Worm (Caenorhabditis elegans) whole organism, mixed stage, embryonic: Measurements from ENCODE around the gene pmk-2.

Experiments used
- M03D4.4 ChIP-seq: sonication (generic microtip); optimal IDR thresholded peaks from 2 replicates; lab custom pipeline; 2017; ENCODE audit warnings: mild to moderate bottlenecking, missing genetic modification characterization, missing compliant biosample characterization
- bed-3 ChIP-seq: fragments of 200-800 bp; sonication (Bioruptor generic); optimal IDR thresholded peaks from 3 replicates; lab custom pipeline; 2018; ENCODE audit warnings: mild to moderate bottlenecking, missing genetic modification characterization, moderate library complexity, missing compliant biosample characterization
- blmp-1 ChIP-seq: fragments of 150-350 bp; optimal IDR thresholded peaks from 2 replicates; lab custom pipeline; 2014; ENCODE audit warnings: missing biosample characterization, missing genetic modification characterization
- ceh-39 ChIP-seq: fragments of 150-350 bp; optimal IDR thresholded peaks from 2 replicates; lab custom pipeline; 2014; ENCODE audit warnings: missing biosample characterization, missing genetic modification characterization
- ceh-83 ChIP-seq: fragments of 200-800 bp; sonication (Bioruptor generic); optimal IDR thresholded peaks from 2 replicates; lab custom pipeline; 2018; ENCODE audit warnings: mild to moderate bottlenecking, missing genetic modification characterization, missing compliant biosample characterization
- ces-1 ChIP-seq: fragments of 150-350 bp; optimal IDR thresholded peaks from 2 replicates; lab custom pipeline; 2014; ENCODE audit warnings: missing biosample characterization, missing genetic modification reagents, missing genetic modification characterization
- cnd-1 ChIP-seq: fragments of 200-800 bp; sonication (Bioruptor generic); optimal IDR thresholded peaks from 2 replicates; lab custom pipeline; 2018; ENCODE audit warnings: mild to moderate bottlenecking, missing genetic modification characterization, missing compliant biosample characterization
- drap-1 ChIP-seq: fragments of 200-800 bp; sonication (Bioruptor generic); optimal IDR thresholded peaks from 3 replicates; lab custom pipeline; 2018; ENCODE audit warnings: mild to moderate bottlenecking, missing genetic modification characterization, missing compliant biosample characterization
- elt-1 ChIP-seq: sonication (generic microtip); optimal IDR thresholded peaks from 2 replicates; lab custom pipeline; 2017; ENCODE audit warnings: missing genetic modification characterization, mild to moderate bottlenecking, missing compliant biosample characterization, antibody characterized with exemption, moderate library complexity, borderline replicate concordance; ENCODE audit not compliant: insufficient read depth
- elt-3 ChIP-seq: fragments of 150-350 bp; optimal IDR thresholded peaks from 2 replicates; lab custom pipeline; 2014; ENCODE audit warnings: missing biosample characterization, missing genetic modification characterization
- hlh-1 ChIP-seq: fragments of 150-350 bp; optimal IDR thresholded peaks from 2 replicates; lab custom pipeline; 2014; ENCODE audit warnings: missing biosample characterization, missing genetic modification reagents, missing genetic modification characterization
- lin-13 ChIP-seq: fragments of 150-350 bp; optimal IDR thresholded peaks from 2 replicates; lab custom pipeline; 2014; ENCODE audit warnings: missing biosample characterization, missing genetic modification characterization
- lin-32 ChIP-seq: fragments of 200-800 bp; sonication (Bioruptor generic); optimal IDR thresholded peaks from 2 replicates; lab custom pipeline; 2018; ENCODE audit warnings: mild to moderate bottlenecking, missing genetic modification characterization, missing compliant biosample characterization
- lsy-2 ChIP-seq: fragments of 150-350 bp; optimal IDR thresholded peaks from 2 replicates; lab custom pipeline; 2014; ENCODE audit warnings: missing biosample characterization, missing genetic modification characterization
- mep-1 ChIP-seq: fragments of 150-350 bp; optimal IDR thresholded peaks from 2 replicates; lab custom pipeline; 2017; ENCODE audit warnings: missing biosample characterization, missing genetic modification reagents, missing genetic modification characterization, inconsistent platforms
- mls-2 ChIP-seq: sonication (generic microtip); optimal IDR thresholded peaks from 2 replicates; lab custom pipeline; 2016; ENCODE audit warnings: mild to moderate bottlenecking, missing genetic modification characterization, moderate library complexity, missing compliant biosample characterization
- nhr-12 ChIP-seq: fragments of 150-350 bp; optimal IDR thresholded peaks from 2 replicates; lab custom pipeline; 2014; ENCODE audit warnings: missing biosample characterization, missing genetic modification characterization
- nhr-2 ChIP-seq: fragments of 150-350 bp; optimal IDR thresholded peaks from 2 replicates; lab custom pipeline; 2014; ENCODE audit warnings: missing biosample characterization, missing genetic modification characterization
- nhr-28 ChIP-seq: fragments of 150-350 bp; optimal IDR thresholded peaks from 2 replicates; lab custom pipeline; 2014; ENCODE audit warnings: missing biosample characterization, missing genetic modification characterization
- nhr-76 ChIP-seq: sonication (generic microtip); optimal IDR thresholded peaks from 2 replicates; lab custom pipeline; 2017; ENCODE audit warnings: missing biosample characterization, missing genetic modification characterization
- sem-2 ChIP-seq: fragments of 200-800 bp; sonication (Bioruptor generic); optimal IDR thresholded peaks from 2 replicates; lab custom pipeline; 2018; ENCODE audit warnings: mild to moderate bottlenecking, missing genetic modification characterization, missing compliant biosample characterization
- snpc-4 ChIP-seq: fragments of 150-350 bp; optimal IDR thresholded peaks from 2 replicates; lab custom pipeline; 2014; ENCODE audit warnings: missing biosample characterization, missing genetic modification characterization
- sptf-1 ChIP-seq: sonication (generic microtip); optimal IDR thresholded peaks from 2 replicates; lab custom pipeline; 2017; ENCODE audit warnings: mild to moderate bottlenecking, missing genetic modification characterization, moderate library complexity, missing compliant biosample characterization
- tbx-8 ChIP-seq: fragments of 200-800 bp; sonication (Bioruptor generic); optimal IDR thresholded peaks from 2 replicates; lab custom pipeline; 2018; ENCODE audit warnings: mild to moderate bottlenecking, missing genetic modification characterization, moderate library complexity, missing compliant biosample characterization
- unc-120 ChIP-seq: sonication (generic microtip); optimal IDR thresholded peaks from 2 replicates; lab custom pipeline; 2017; ENCODE audit warnings: missing genetic modification characterization, missing compliant biosample characterization; ENCODE audit not compliant: poor library complexity, severe bottlenecking
- unc-39 ChIP-seq: fragments of 150-350 bp; optimal IDR thresholded peaks from 2 replicates; lab custom pipeline; 2014; ENCODE audit warnings: missing biosample characterization, missing genetic modification characterization
- unc-62 ChIP-seq: fragments of 150-350 bp; optimal IDR thresholded peaks from 2 replicates; lab custom pipeline; 2014; ENCODE audit warnings: missing biosample characterization, missing genetic modification reagents, missing genetic modification characterization
- zip-8 ChIP-seq: fragments of 150-350 bp; optimal IDR thresholded peaks from 2 replicates; lab custom pipeline; 2014; ENCODE audit warnings: missing biosample characterization, missing genetic modification characterization

The pmk-2 gene

ce11 chrIV:8183313-8183712 is 40.0 kb downstream of the pmk-2 start:
- peak; percentile 8 for TF ChIP-seq M03D4.4 (tag; lab: Kevin White, UChicago)
- no peak for TF ChIP-seq blmp-1 (tag; lab: Kevin White, UChicago)
- no peak for TF ChIP-seq nhr-12 (tag; lab: Kevin White, UChicago)
- TF ChIP-seq lin-13 (tag; lab: Kevin White, UChicago), result no peak
- TF ChIP-seq mls-2 (tag; lab: Kevin White, UChicago), result peak; percentile 63
- no peak for TF ChIP-seq drap-1
- no peak for TF ChIP-seq ceh-83 (GFP tag; lab: Kevin White, UChicago)
- TF ChIP-seq snpc-4 (tag; lab: Kevin White, UChicago), result no peak
- TF ChIP-seq bed-3, result no peak
- TF ChIP-seq ces-1 (GFP tag; lab: Kevin White, UChicago), result peak; percentile 81
- no peak for TF ChIP-seq nhr-28 (tag; lab: Kevin White, UChicago)
- peak; percentile 43 for TF ChIP-seq sptf-1
- TF ChIP-seq lsy-2 (tag; lab: Kevin White, UChicago), result no peak
- TF ChIP-seq nhr-76 (tag; lab: Kevin White, UChicago), result no peak
- TF ChIP-seq cnd-1 (tag; lab: Kevin White, UChicago), result peak; percentile 36

- TF ChIP-seq mls-2 (tag; lab: Kevin White, UChicago) (no peak), bed-3 (no peak), sem-2 (no peak), unc-39 (tag; lab: Kevin White, UChicago) (no peak), zip-8 (tag; lab: Kevin White, UChicago) (no peak), M03D4.4 (tag; lab: Kevin White, UChicago) (no peak), elt-1 (no peak), mep-1 (tag; lab: Kevin White, UChicago) (no peak), lsy-2 (tag; lab: Kevin White, UChicago) (no peak), lin-32 (GFP tag; lab: Kevin White, UChicago) (no peak)
Measured at ce11 chrIV:8188421-8189112, 45.3 kb downstream of the pmk-2 start.

- TF ChIP-seq unc-120 (tag; lab: Kevin White, UChicago) (no peak), blmp-1 (tag; lab: Kevin White, UChicago) (no peak), hlh-1 (no peak), mep-1 (tag; lab: Kevin White, UChicago) (no peak), snpc-4 (tag; lab: Kevin White, UChicago) (no peak), tbx-8 (GFP tag; lab: Kevin White, UChicago) (no peak), ceh-39 (no peak), unc-39 (tag; lab: Kevin White, UChicago) (no peak)
Measured at ce11 chrIV:8189667-8190066, 46.4 kb downstream of the pmk-2 start.

- no peak for TF ChIP-seq unc-62
- no peak for TF ChIP-seq drap-1
- TF ChIP-seq sem-2, result no peak
- TF ChIP-seq hlh-1, result no peak
- no peak for TF ChIP-seq elt-1
- TF ChIP-seq mls-2 (tag; lab: Kevin White, UChicago), result no peak
- no peak for TF ChIP-seq bed-3
- TF ChIP-seq blmp-1 (tag; lab: Kevin White, UChicago), result no peak
- TF ChIP-seq elt-3 (tag; lab: Kevin White, UChicago), result no peak
- TF ChIP-seq nhr-76 (tag; lab: Kevin White, UChicago), result no peak
- TF ChIP-seq cnd-1 (tag; lab: Kevin White, UChicago), result no peak
- TF ChIP-seq nhr-2, result no peak
- TF ChIP-seq M03D4.4 (tag; lab: Kevin White, UChicago), result no peak
- TF ChIP-seq lin-13 (tag; lab: Kevin White, UChicago), result no peak
- TF ChIP-seq, all 35 proteins: peak for 0
Measured at ce11 chrIV:8192878-8193277, 49.6 kb downstream of the pmk-2 start.
